Worm (Caenorhabditis elegans) whole organism, midembryonic: ENCODE results near the gene R08F11.7.

Experiments used
- cog-1 ChIP-seq: sonication (generic microtip); optimal IDR thresholded peaks from 2 replicates; lab custom pipeline; 2016; ENCODE audit warnings: missing genetic modification characterization, missing compliant biosample characterization
- flt-1 ChIP-seq: fragments of 200-800 bp; sonication (Bioruptor generic); IDR thresholded peaks from 2 replicates; pipeline ENCODE4 v1.3.6; 2022; ENCODE audit warnings: missing genetic modification characterization, missing compliant biosample characterization
- med-1 ChIP-seq: sonication (generic microtip); optimal IDR thresholded peaks from 2 replicates; lab custom pipeline; 2017; ENCODE audit warnings: missing genetic modification characterization, mild to moderate bottlenecking, missing compliant biosample characterization, antibody characterized with exemption, missing genetic modification reagents; ENCODE audit not compliant: insufficient read depth
- ref-1 ChIP-seq: fragments of 200-800 bp; sonication (Bioruptor generic); conservative IDR thresholded peaks from 2 replicates; pipeline ENCODE4 v1.3.6; 2022; ENCODE audit warnings: missing genetic modification reagents, missing genetic modification characterization, missing compliant biosample characterization
- tab-1 ChIP-seq: fragments of 200-800 bp; sonication (Bioruptor generic); IDR thresholded peaks from 2 replicates; pipeline ENCODE4 v1.3.6; 2022; ENCODE audit warnings: missing genetic modification characterization, missing compliant biosample characterization
- ztf-23 ChIP-seq: fragments of 200-800 bp; sonication (Bioruptor generic); IDR thresholded peaks from 2 replicates; pipeline ENCODE4 v1.3.6; 2022; ENCODE audit warnings: missing genetic modification reagents, missing genetic modification characterization, missing compliant biosample characterization
- ztf-29 ChIP-seq: fragments of 200-800 bp; sonication (Bioruptor generic); IDR thresholded peaks from 2 replicates; pipeline ENCODE4 v1.3.6; 2022; ENCODE audit warnings: missing genetic modification reagents, missing genetic modification characterization, missing compliant biosample characterization

DNA sequence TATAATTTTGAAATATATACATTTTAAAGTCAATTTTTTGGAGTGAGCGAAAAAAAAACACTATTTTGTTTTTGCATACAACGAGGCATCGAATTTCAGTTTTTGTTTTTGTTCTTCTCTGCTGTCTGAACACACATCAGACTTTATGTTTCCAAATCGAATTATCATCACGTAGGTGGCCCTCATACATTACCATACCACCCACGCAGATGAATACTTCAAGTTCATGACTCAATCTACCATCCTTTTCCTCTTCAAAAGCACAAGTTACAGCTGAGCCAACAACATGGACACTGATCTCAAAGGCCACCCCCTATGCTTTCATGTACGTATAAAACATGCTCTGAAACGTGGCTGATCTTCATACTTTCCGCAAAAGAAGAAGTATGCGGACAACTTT, at the start of gene R08F11.7:
- TF ChIP-seq tab-1 (GFP tag; lab: Robert Waterston, UW) (no peak), flt-1 (GFP tag; lab: Robert Waterston, UW) (no peak), med-1 (GFP tag; lab: Kevin White, UChicago) (no peak), ref-1 (no peak), ztf-29 (no peak), ztf-23 (GFP tag; lab: Robert Waterston, UW) (no peak), cog-1 (tag; lab: Kevin White, UChicago) (no peak)
